Fruit fly (Drosophila melanogaster) whole organism, embryonic: Measurements from ENCODE around the gene CG31548.
A peak's percentile ranks its signal among the peaks of the same experiment; 100 is the strongest.

ENCODE experiments used
- Atf6 ChIP-seq: fragments of 200-800 bp; sonication (Bioruptor generic); IDR thresholded peaks from 2 replicates; pipeline ENCODE4 v1.3.6; 2022; ENCODE audit warnings: missing biosample characterization, missing genetic modification characterization
- BEAF-32 ChIP-seq: fragments of 200-800 bp; sonication (Bioruptor generic); optimal IDR thresholded peaks from 3 replicates; lab custom pipeline; 2017; ENCODE audit warnings: missing biosample characterization, missing genetic modification characterization, mild to moderate bottlenecking, moderate library complexity, missing genetic modification reagents
- CG10147 ChIP-seq: fragments of 200-800 bp; sonication (Bioruptor generic); optimal IDR thresholded peaks from 2 replicates; lab custom pipeline; 2019; ENCODE audit warnings: missing biosample characterization, mild to moderate bottlenecking, missing genetic modification characterization, moderate library complexity
- CG14014 ChIP-seq: fragments of 200-800 bp; sonication (Bioruptor generic); IDR thresholded peaks from 2 replicates; pipeline ENCODE4 v1.3.6; 2022; ENCODE audit warnings: missing biosample characterization, missing genetic modification characterization
- CG17328 ChIP-seq: fragments of 200-800 bp; sonication (Bioruptor generic); IDR thresholded peaks from 2 replicates; pipeline ENCODE4 v1.3.6; 2022; ENCODE audit warnings: missing biosample characterization, missing genetic modification characterization
- CG17385 ChIP-seq: fragments of 200-800 bp; sonication (Bioruptor generic); optimal IDR thresholded peaks from 3 replicates; lab custom pipeline; 2018; ENCODE audit warnings: missing biosample characterization, mild to moderate bottlenecking, missing genetic modification characterization
- CG17568 ChIP-seq: fragments of 200-800 bp; sonication (Bioruptor generic); optimal IDR thresholded peaks from 2 replicates; lab custom pipeline; 2018; ENCODE audit warnings: missing biosample characterization, mild to moderate bottlenecking, missing genetic modification characterization, moderate library complexity
- CG17802 ChIP-seq: fragments of 200-800 bp; sonication (Bioruptor generic); optimal IDR thresholded peaks from 2 replicates; lab custom pipeline; 2018; ENCODE audit warnings: missing biosample characterization, mild to moderate bottlenecking, missing genetic modification characterization, moderate library complexity
- CG18262 ChIP-seq: fragments of 200-800 bp; optimal IDR thresholded peaks from 3 replicates; lab custom pipeline; 2019; ENCODE audit warnings: missing biosample characterization, mild to moderate bottlenecking, missing genetic modification characterization, moderate library complexity
- CG18619 ChIP-seq: fragments of 200-800 bp; sonication (Bioruptor generic); optimal IDR thresholded peaks from 3 replicates; lab custom pipeline; 2017; ENCODE audit warnings: missing biosample characterization, mild to moderate bottlenecking, missing genetic modification characterization
- CG30020 ChIP-seq: fragments of 200-800 bp; optimal IDR thresholded peaks from 2 replicates; lab custom pipeline; 2019; ENCODE audit warnings: missing biosample characterization, mild to moderate bottlenecking, missing genetic modification characterization, moderate library complexity
- CG4328 ChIP-seq: fragments of 200-800 bp; sonication (Bioruptor generic); optimal IDR thresholded peaks from 3 replicates; lab custom pipeline; 2017; ENCODE audit warnings: missing biosample characterization, missing genetic modification reagents, missing genetic modification characterization
- CG4707 ChIP-seq: fragments of 200-800 bp; sonication (Bioruptor generic); optimal IDR thresholded peaks from 2 replicates; lab custom pipeline; 2018; ENCODE audit warnings: missing biosample characterization, mild to moderate bottlenecking, missing genetic modification characterization, moderate library complexity
- CG6654 ChIP-seq: fragments of 200-800 bp; sonication (Bioruptor generic); optimal IDR thresholded peaks from 2 replicates; lab custom pipeline; 2017; ENCODE audit warnings: missing biosample characterization, mild to moderate bottlenecking, missing genetic modification characterization
- CG7556 ChIP-seq: fragments of 200-800 bp; sonication (Bioruptor generic); optimal IDR thresholded peaks from 2 replicates; lab custom pipeline; 2017; ENCODE audit warnings: missing biosample characterization, mild to moderate bottlenecking, missing genetic modification characterization
- CG7839 ChIP-seq: fragments of 200-800 bp; sonication (Bioruptor generic); optimal IDR thresholded peaks from 3 replicates; lab custom pipeline; 2018; ENCODE audit warnings: missing biosample characterization, mild to moderate bottlenecking, missing genetic modification characterization, moderate library complexity
- CG8944 ChIP-seq: fragments of 200-800 bp; sonication (Bioruptor generic); optimal IDR thresholded peaks from 3 replicates; lab custom pipeline; 2016; ENCODE audit warnings: missing biosample characterization, missing genetic modification characterization
- CTCF ChIP-seq: fragments of 200-800 bp; sonication (Bioruptor generic); optimal IDR thresholded peaks from 2 replicates; lab custom pipeline; 2017; ENCODE audit warnings: missing biosample characterization, mild to moderate bottlenecking, missing genetic modification characterization, moderate library complexity
- CoRest ChIP-seq: fragments of 200-800 bp; sonication (Bioruptor generic); optimal IDR thresholded peaks from 3 replicates; lab custom pipeline; 2018; ENCODE audit warnings: missing biosample characterization, mild to moderate bottlenecking, missing genetic modification characterization, moderate library complexity
- Dfd ChIP-seq, 2 experiments: fragments of >200 bp; optimal IDR thresholded peaks; 2 replicates each; lab custom pipeline; 2017; ENCODE audit warnings: missing biosample characterization in 2 of 2, missing genetic modification characterization in 2 of 2
- ERR ChIP-seq: fragments of 200-800 bp; sonication (Bioruptor generic); optimal IDR thresholded peaks from 2 replicates; lab custom pipeline; 2016; ENCODE audit warnings: missing biosample characterization, missing genetic modification characterization
- Ets65A ChIP-seq: fragments of 200-800 bp; sonication (Bioruptor generic); peaks from one replicate; lab custom pipeline; 2016; ENCODE audit warnings: missing biosample characterization, missing genetic modification characterization
- Gsc ChIP-seq: fragments of 200-800 bp; sonication (Bioruptor generic); IDR thresholded peaks from 2 replicates; pipeline ENCODE4 v1.3.6; 2022; ENCODE audit warnings: missing biosample characterization, missing genetic modification characterization
- H2.0 ChIP-seq: fragments of 200-800 bp; sonication (Bioruptor generic); IDR thresholded peaks from 2 replicates; pipeline ENCODE4 v1.3.6; 2022; ENCODE audit warnings: missing biosample characterization, missing genetic modification characterization
- HLH3B ChIP-seq: fragments of 200-800 bp; sonication (Bioruptor generic); IDR thresholded peaks from 2 replicates; pipeline ENCODE4 v1.3.6; 2022; ENCODE audit warnings: missing biosample characterization, missing genetic modification characterization
- HLH4C ChIP-seq: fragments of 200-800 bp; sonication (Bioruptor generic); IDR thresholded peaks from 3 replicates; pipeline ENCODE4 v1.3.6; 2022; ENCODE audit warnings: missing biosample characterization, missing genetic modification characterization; ENCODE audit not compliant: partially characterized antibody
- Hey ChIP-seq: fragments of 200-800 bp; sonication (Bioruptor generic); optimal IDR thresholded peaks from 3 replicates; lab custom pipeline; 2018; ENCODE audit warnings: missing biosample characterization, mild to moderate bottlenecking, missing genetic modification characterization
- NFAT ChIP-seq: fragments of 200-800 bp; sonication (Bioruptor generic); IDR thresholded peaks from 2 replicates; pipeline ENCODE4 v1.3.6; 2022; ENCODE audit warnings: missing biosample characterization, missing genetic modification characterization
- TFAM ChIP-seq: fragments of 200-800 bp; sonication (Bioruptor generic); optimal IDR thresholded peaks from 2 replicates; lab custom pipeline; 2017; ENCODE audit warnings: missing biosample characterization, missing genetic modification characterization, inconsistent platforms
- Trl ChIP-seq, 3 experiments: fragments of >200 bp in 2 of 3; fragments of 200-800 bp in 1 of 3; sonication (Bioruptor generic) in 1 of 3; optimal IDR thresholded peaks; 2 replicates in 1 of 3; 3 replicates in 2 of 3; lab custom pipeline; 2016 to 2017; ENCODE audit warnings: missing biosample characterization in 1 of 3, missing genetic modification characterization in 1 of 3
- Xrp1 ChIP-seq: fragments of 200-800 bp; sonication (Bioruptor generic); IDR thresholded peaks from 2 replicates; pipeline ENCODE4 v1.3.6; 2022; ENCODE audit warnings: missing biosample characterization, missing genetic modification characterization
- al ChIP-seq: fragments of 200-800 bp; sonication (Bioruptor generic); IDR thresholded peaks from 2 replicates; pipeline ENCODE4 v1.3.6; 2022; ENCODE audit warnings: missing biosample characterization, missing genetic modification characterization
- bbx ChIP-seq: fragments of 200-800 bp; sonication (Bioruptor generic); IDR thresholded peaks from 2 replicates; pipeline ENCODE4 v1.3.6; 2022; ENCODE audit warnings: missing biosample characterization, missing genetic modification characterization; ENCODE audit not compliant: partially characterized antibody
- bsh ChIP-seq, 2 experiments: fragments of 200-800 bp; sonication (Bioruptor generic); optimal IDR thresholded peaks; 2 replicates each; lab custom pipeline; 2017 to 2018; ENCODE audit warnings: mild to moderate bottlenecking in 2 of 2, missing biosample characterization in 2 of 2, missing genetic modification characterization in 2 of 2, moderate library complexity in 1 of 2
- cad ChIP-seq: fragments of >200 bp; optimal IDR thresholded peaks from 2 replicates; lab custom pipeline; 2017; ENCODE audit warnings: missing biosample characterization, missing genetic modification characterization
- dysf ChIP-seq: fragments of 200-800 bp; sonication (Bioruptor generic); IDR thresholded peaks from 3 replicates; pipeline ENCODE4 v1.3.6; 2022; ENCODE audit warnings: missing biosample characterization, missing genetic modification characterization
- ewg ChIP-seq: fragments of 200-800 bp; sonication (Bioruptor generic); optimal IDR thresholded peaks from 3 replicates; lab custom pipeline; 2017; ENCODE audit warnings: mild to moderate bottlenecking, missing biosample characterization, missing genetic modification reagents, missing genetic modification characterization
- exex ChIP-seq: fragments of 200-800 bp; sonication (Bioruptor generic); optimal IDR thresholded peaks from 4 replicates; lab custom pipeline; 2018; ENCODE audit warnings: missing biosample characterization, mild to moderate bottlenecking, missing genetic modification characterization, moderate library complexity
- grn ChIP-seq: fragments of 200-800 bp; sonication (Bioruptor generic); optimal IDR thresholded peaks from 3 replicates; lab custom pipeline; 2017; ENCODE audit warnings: missing biosample characterization, missing genetic modification characterization
- lab ChIP-seq: fragments of 200-800 bp; sonication (Bioruptor generic); optimal IDR thresholded peaks from 3 replicates; lab custom pipeline; 2017; ENCODE audit warnings: missing biosample characterization, missing genetic modification characterization, mild to moderate bottlenecking, moderate library complexity, missing genetic modification reagents
- mirr ChIP-seq: fragments of 200-800 bp; sonication (Bioruptor generic); optimal IDR thresholded peaks from 3 replicates; lab custom pipeline; 2018; ENCODE audit warnings: missing biosample characterization, mild to moderate bottlenecking, missing genetic modification characterization
- oc ChIP-seq: fragments of 200-800 bp; sonication (Bioruptor generic); optimal IDR thresholded peaks from 2 replicates; lab custom pipeline; 2018; ENCODE audit warnings: missing biosample characterization, mild to moderate bottlenecking, missing genetic modification characterization, moderate library complexity
- odd ChIP-seq: fragments of 200-800 bp; sonication (Bioruptor generic); optimal IDR thresholded peaks from 2 replicates; lab custom pipeline; 2017; ENCODE audit warnings: missing biosample characterization, mild to moderate bottlenecking, missing genetic modification characterization
- schlank ChIP-seq: fragments of 200-800 bp; sonication (Bioruptor generic); optimal IDR thresholded peaks from 2 replicates; lab custom pipeline; 2018; ENCODE audit warnings: missing biosample characterization, mild to moderate bottlenecking, missing genetic modification characterization
- scrt ChIP-seq: fragments of 200-800 bp; sonication (Bioruptor generic); optimal IDR thresholded peaks from 2 replicates; lab custom pipeline; 2018; ENCODE audit warnings: missing biosample characterization, mild to moderate bottlenecking, missing genetic modification characterization, moderate library complexity
- seq ChIP-seq: fragments of 200-800 bp; sonication (Bioruptor generic); IDR thresholded peaks from 2 replicates; pipeline ENCODE4 v1.3.6; 2022; ENCODE audit warnings: missing biosample characterization, missing genetic modification characterization
- tio ChIP-seq: fragments of 200-800 bp; sonication (Bioruptor generic); optimal IDR thresholded peaks from 2 replicates; lab custom pipeline; 2017; ENCODE audit warnings: missing biosample characterization, missing genetic modification characterization, inconsistent platforms
- wor ChIP-seq: fragments of 200-800 bp; sonication (Bioruptor generic); IDR thresholded peaks from 2 replicates; pipeline ENCODE4 v1.3.6; 2022; ENCODE audit warnings: missing biosample characterization, missing genetic modification characterization

CG31548 gene

DNA sequence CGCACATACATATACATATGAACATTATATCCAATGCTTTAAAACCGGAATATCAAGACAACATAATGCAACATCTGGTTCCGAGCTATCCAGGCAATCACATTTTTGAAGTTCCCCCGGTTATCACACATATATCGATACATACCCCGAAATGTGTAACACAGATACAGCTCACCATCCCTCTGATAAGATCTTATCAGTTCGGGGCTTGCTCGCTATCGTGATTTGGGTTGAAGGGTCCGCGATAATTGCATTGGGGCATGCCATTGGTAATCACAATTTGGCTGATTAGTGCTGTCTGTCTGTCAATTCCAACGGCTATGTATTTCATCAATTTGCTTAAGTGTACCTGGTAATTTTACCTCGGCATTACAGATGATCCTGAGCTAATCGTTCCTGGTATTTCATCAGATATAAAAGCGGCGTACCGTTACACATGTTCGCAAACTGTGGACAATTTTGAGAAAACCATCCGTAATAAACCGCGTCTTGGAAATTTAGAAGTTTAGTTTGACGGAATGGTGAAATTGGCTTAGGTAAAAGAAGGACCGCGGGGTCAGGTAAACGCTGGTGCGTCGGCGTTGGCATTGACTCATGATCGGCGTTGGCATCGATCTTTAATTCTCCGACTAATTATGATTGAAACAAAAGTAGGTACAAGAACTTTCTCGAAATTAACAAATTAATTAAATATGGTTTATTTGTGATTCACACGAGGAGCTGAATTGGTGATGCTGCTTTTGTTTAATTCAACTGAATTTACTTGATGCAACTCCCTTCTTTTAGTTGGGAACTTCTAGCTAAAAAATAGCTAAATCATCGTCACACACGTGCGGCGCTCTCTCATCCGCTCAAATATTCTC lies 35.4 kb upstream of the CG31548 start (continued):
- no peak for TF ChIP-seq oc
- TF ChIP-seq TFAM (GFP tag; lab: Kevin White, UChicago): no peak
- no peak for TF ChIP-seq Ets65A (GFP tag; lab: Kevin White, UChicago)
- TF ChIP-seq CG17568 (GFP tag; lab: Kevin White, UChicago): no peak
- TF ChIP-seq exex: peak; percentile 63
- no peak for TF ChIP-seq bsh (GFP tag; optimal IDR thresholded peaks at IDR 0.05; lab: Kevin White, UChicago)
- no peak for TF ChIP-seq odd (GFP tag; lab: Kevin White, UChicago)
- no peak for TF ChIP-seq CG10147
- TF ChIP-seq BEAF-32: no peak
- peak; percentile 88 to 89 for TF ChIP-seq Trl (optimal IDR thresholded peaks at IDR 0.05; lab: Kevin White, UChicago)
- no peak for TF ChIP-seq Trl (GFP tag; optimal IDR thresholded peaks at IDR 0.05; lab: Kevin White, UChicago)
- no peak for TF ChIP-seq NFAT (GFP tag; lab: Robert Waterston, UW)
- no peak for TF ChIP-seq CG17802 (tag; lab: Kevin White, UChicago)
- TF ChIP-seq seq (GFP tag; lab: Robert Waterston, UW): no peak
- no peak for TF ChIP-seq al (GFP tag; lab: Robert Waterston, UW)
- no peak for TF ChIP-seq tio
- TF ChIP-seq scrt (GFP tag; lab: Kevin White, UChicago): no peak
- peak; percentile 2 for TF ChIP-seq lab (GFP tag; lab: Kevin White, UChicago)
- no peak for TF ChIP-seq Dfd (GFP tag; optimal IDR thresholded peaks at IDR 0.05; lab: Kevin White, UChicago)
- no peak for TF ChIP-seq HLH3B (GFP tag; lab: Robert Waterston, UW)
- TF ChIP-seq cad (GFP tag; lab: Kevin White, UChicago): no peak
- TF ChIP-seq Gsc (GFP tag; lab: Robert Waterston, UW): no peak
- TF ChIP-seq CG14014 (GFP tag; lab: Robert Waterston, UW): no peak
- no peak for TF ChIP-seq CoRest (tag; lab: Kevin White, UChicago)
- TF ChIP-seq H2.0 (GFP tag; lab: Robert Waterston, UW): no peak
- TF ChIP-seq ERR (GFP tag; lab: Kevin White, UChicago): no peak
- no peak for TF ChIP-seq CG7556 (GFP tag; lab: Kevin White, UChicago)
- TF ChIP-seq CG4707: no peak
- no peak for TF ChIP-seq CG17385 (GFP tag; lab: Kevin White, UChicago)
- no peak for TF ChIP-seq Hey (tag; lab: Kevin White, UChicago)
- TF ChIP-seq CG6654 (GFP tag; lab: Kevin White, UChicago): no peak
- no peak for TF ChIP-seq schlank (tag; lab: Kevin White, UChicago)
- no peak for TF ChIP-seq CG18262 (tag; lab: Kevin White, UChicago)
- TF ChIP-seq CG30020: no peak
- TF ChIP-seq CG7839 (tag; lab: Kevin White, UChicago): no peak
- no peak for TF ChIP-seq CG17328 (GFP tag; lab: Robert Waterston, UW)
- TF ChIP-seq bbx (GFP tag; lab: Robert Waterston, UW): peak; percentile 27; the same call in 1 of the 2 replicates
- no peak for TF ChIP-seq CG4328 (GFP tag; lab: Kevin White, UChicago)
- TF ChIP-seq CTCF (GFP tag; lab: Kevin White, UChicago): no peak
- peak; percentile 100 for TF ChIP-seq grn
- TF ChIP-seq Xrp1 (GFP tag; lab: Robert Waterston, UW): no peak
- no peak for TF ChIP-seq CG18619 (GFP tag; lab: Kevin White, UChicago)
- no peak for TF ChIP-seq CG8944 (GFP tag; lab: Kevin White, UChicago)
- no peak for TF ChIP-seq wor (GFP tag; lab: Robert Waterston, UW)
- no peak for TF ChIP-seq dysf
- no peak for TF ChIP-seq Atf6 (GFP tag; lab: Robert Waterston, UW)
- TF ChIP-seq ewg (GFP tag; lab: Kevin White, UChicago): no peak
- peak; percentile 79 for TF ChIP-seq mirr
- TF ChIP-seq HLH4C (GFP tag; lab: Robert Waterston, UW): no peak
